Worm (Caenorhabditis elegans) whole organism, L2 larva: ENCODE data around the gene phf-32.

Experiments used
- aly-2 ChIP-seq: fragments of 150-350 bp; optimal IDR thresholded peaks from 2 replicates; lab custom pipeline; 2014; ENCODE audit warnings: missing biosample characterization, missing genetic modification characterization
- nhr-11 ChIP-seq: fragments of 150-350 bp; optimal IDR thresholded peaks from 2 replicates; lab custom pipeline; 2014; ENCODE audit warnings: missing biosample characterization, missing genetic modification characterization
- nhr-25 ChIP-seq: fragments of 150-350 bp; sonication (generic microtip); optimal IDR thresholded peaks from 3 replicates; lab custom pipeline; 2014; ENCODE audit warnings: missing biosample characterization, missing genetic modification characterization
- nhr-77 ChIP-seq: fragments of 150-350 bp; optimal IDR thresholded peaks from 2 replicates; lab custom pipeline; 2014; ENCODE audit warnings: missing biosample characterization, missing genetic modification characterization
- sem-4 ChIP-seq: fragments of 150-350 bp; optimal IDR thresholded peaks from 2 replicates; lab custom pipeline; 2014; ENCODE audit warnings: missing biosample characterization, missing genetic modification reagents, missing genetic modification characterization
- snpc-4 ChIP-seq: fragments of 150-350 bp; optimal IDR thresholded peaks from 2 replicates; lab custom pipeline; 2014; ENCODE audit warnings: missing biosample characterization, missing genetic modification characterization
- ztf-11 ChIP-seq: sonication (generic microtip); optimal IDR thresholded peaks from 2 replicates; lab custom pipeline; 2017; ENCODE audit warnings: missing biosample characterization, missing genetic modification characterization

DNA sequence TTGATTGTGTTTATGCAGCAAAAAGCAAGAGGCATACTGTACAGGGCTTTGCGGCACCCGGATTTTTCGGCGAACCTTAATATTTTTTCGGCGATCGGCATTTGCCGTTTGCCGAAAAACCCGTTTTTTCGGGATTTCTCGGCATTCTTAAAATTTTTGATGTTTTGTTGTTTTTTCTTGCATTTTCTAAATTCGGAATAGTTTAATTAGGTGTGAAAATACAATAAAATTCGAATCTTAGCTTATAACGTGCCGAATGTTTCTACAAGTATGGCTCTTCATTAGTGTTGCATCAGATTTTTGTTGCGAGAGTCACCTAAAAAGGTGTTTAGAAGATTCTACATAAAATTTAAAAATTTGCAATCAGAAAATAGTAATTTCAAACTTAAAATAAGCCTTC, 31.1 kb upstream of the phf-32 start, which contains the start of gene C04B4.6:
- TF ChIP-seq nhr-77 (tag; lab: Kevin White, UChicago) (no peak), nhr-11 (no peak), ztf-11 (tag; lab: Kevin White, UChicago) (no peak), sem-4 (tag; lab: Kevin White, UChicago) (no peak), snpc-4 (tag; lab: Kevin White, UChicago) (no peak), nhr-25 (tag; lab: Kevin White, UChicago) (no peak), aly-2 (tag; lab: Kevin White, UChicago) (no peak)
